Fruit fly (Drosophila melanogaster): ENCODE data around the gene ema.
A peak's percentile ranks its signal among the peaks of the same experiment; 100 is the strongest.

dm6 chr3R:16403023-16403733 is 38.3 kb downstream of the ema start, which contains the start of gene ss:
- TF ChIP-seq pan (optimal IDR thresholded peaks at IDR 0.05) (peak; percentile 38), usp (GFP tag; optimal IDR thresholded peaks at IDR 0.05) (no peak), ey (GFP tag; optimal IDR thresholded peaks at IDR 0.05) (no peak), dmrt93B (GFP tag; optimal IDR thresholded peaks at IDR 0.05) (no peak), Hnf4 (GFP tag; optimal IDR thresholded peaks at IDR 0.05) (no peak), lola (GFP tag; optimal IDR thresholded peaks at IDR 0.05) (no peak)

All from whole organism, wandering third instar larva.